Worm (Caenorhabditis elegans): ENCODE results near the gene Y69A2AR.19.

DNA sequence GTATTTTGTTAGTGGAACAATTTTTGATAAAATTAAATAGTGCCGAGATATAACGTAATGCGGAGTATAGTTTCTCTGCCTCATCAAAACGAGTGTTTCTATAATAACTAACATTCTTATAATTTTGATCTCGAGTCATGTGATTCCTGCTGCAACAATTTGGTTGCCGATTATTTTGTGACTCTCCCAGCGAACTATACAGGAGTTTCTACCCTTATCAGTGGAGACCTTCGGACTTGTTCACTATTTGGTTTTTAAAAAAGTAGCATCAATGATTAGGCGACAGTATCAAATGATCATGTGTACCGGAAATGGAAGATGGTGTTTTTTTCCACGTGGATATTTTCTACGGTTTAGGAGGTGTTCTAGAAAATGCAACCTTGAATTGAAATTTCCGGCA is 22.4 kb upstream of the Y69A2AR.19 start:
- TF ChIP-seq nfya-1 (tag; optimal IDR thresholded peaks at IDR 0.05) (no peak), pag-3 (tag; optimal IDR thresholded peaks at IDR 0.05; ENCODE audit: borderline replicate concordance) (no peak), K09A11.1 (tag; optimal IDR thresholded peaks at IDR 0.05; ENCODE audit: insufficient read depth) (no peak), pqm-1 (tag; optimal IDR thresholded peaks at IDR 0.05) (no peak), ahr-1 (tag; optimal IDR thresholded peaks at IDR 0.05) (no peak), npax-4 (tag; optimal IDR thresholded peaks at IDR 0.05) (no peak), ceh-14 (tag; optimal IDR thresholded peaks at IDR 0.05) (no peak), unc-86 (tag; optimal IDR thresholded peaks at IDR 0.05) (no peak), zip-5 (tag; optimal IDR thresholded peaks at IDR 0.05) (no peak)

Data from whole organism, late embryonic.